Fruit fly (Drosophila melanogaster) Kc167 (cell line): ENCODE measurements around the gene Sgs5bis.

Experiments
- Myc ChIP-seq: fragments of >200 bp; optimal IDR thresholded peaks from 2 replicates; lab custom pipeline; 2017; ENCODE audit warnings: missing external identifiers
- Sin3A ChIP-seq: fragments of >200 bp; optimal IDR thresholded peaks from 2 replicates; lab custom pipeline; 2018; ENCODE audit warnings: missing external identifiers
- insv ChIP-seq: fragments of >200 bp; optimal IDR thresholded peaks from 3 replicates; lab custom pipeline; 2018; ENCODE audit warnings: missing external identifiers
- psq ChIP-seq: fragments of >200 bp; optimal IDR thresholded peaks from 2 replicates; lab custom pipeline; 2017; ENCODE audit warnings: missing external identifiers

dm6 chr3R:17604880-17605667, 10.9 kb downstream of the Sgs5bis start:
- no peak for TF ChIP-seq insv (lab: Kevin White, UChicago)
- no peak for TF ChIP-seq psq (lab: Kevin White, UChicago)
- no peak for TF ChIP-seq Sin3A (lab: Kevin White, UChicago)
- TF ChIP-seq Myc (lab: Kevin White, UChicago): no peak
